Worm (Caenorhabditis elegans) whole organism, L4 larva: Measurements from ENCODE around the gene bli-2.

Experiments
- F10B5.3 ChIP-seq: sonication (generic microtip); optimal IDR thresholded peaks from 2 replicates; lab custom pipeline; 2016; ENCODE audit warnings: mild to moderate bottlenecking, missing genetic modification characterization, missing compliant biosample characterization
- F37D6.2 ChIP-seq: sonication (generic microtip); optimal IDR thresholded peaks from 2 replicates; lab custom pipeline; 2016; ENCODE audit warnings: mild to moderate bottlenecking, missing genetic modification characterization, missing compliant biosample characterization
- R02D3.7 ChIP-seq: fragments of 150-350 bp; sonication (generic microtip); optimal IDR thresholded peaks from 3 replicates; lab custom pipeline; 2014; ENCODE audit warnings: missing biosample characterization, missing genetic modification characterization
- T20F7.1 ChIP-seq: fragments of 200-800 bp; sonication (Bioruptor generic); optimal IDR thresholded peaks from 2 replicates; lab custom pipeline; 2018; ENCODE audit warnings: mild to moderate bottlenecking, missing genetic modification characterization, missing compliant biosample characterization
- T26A8.4 ChIP-seq: fragments of 200-800 bp; sonication (Bioruptor generic); IDR thresholded peaks from 2 replicates; pipeline ENCODE4 v1.3.6; 2022; ENCODE audit warnings: missing genetic modification characterization, missing compliant biosample characterization
- Y105C5A.15 ChIP-seq: fragments of 200-800 bp; sonication (Bioruptor generic); IDR thresholded peaks from 2 replicates; pipeline ENCODE4 v1.3.6; 2022; ENCODE audit warnings: missing genetic modification characterization, missing compliant biosample characterization
- Y5F2A.4 ChIP-seq: fragments of 200-800 bp; sonication (Bioruptor generic); optimal IDR thresholded peaks from 2 replicates; lab custom pipeline; 2018; ENCODE audit warnings: mild to moderate bottlenecking, missing genetic modification characterization, missing compliant biosample characterization
- aly-2 ChIP-seq: sonication (generic microtip); optimal IDR thresholded peaks from 2 replicates; lab custom pipeline; 2018; ENCODE audit warnings: missing biosample characterization, missing genetic modification characterization
- arid-1 ChIP-seq: fragments of 200-800 bp; sonication (Bioruptor generic); conservative IDR thresholded peaks from 2 replicates; pipeline ENCODE4 v1.3.6; 2022; ENCODE audit warnings: missing genetic modification reagents, missing genetic modification characterization, missing compliant biosample characterization
- ceh-28 ChIP-seq: fragments of 150-350 bp; optimal IDR thresholded peaks from 2 replicates; lab custom pipeline; 2014; ENCODE audit warnings: missing biosample characterization, missing genetic modification reagents, missing genetic modification characterization
- ceh-62 ChIP-seq: sonication (generic microtip); optimal IDR thresholded peaks from 2 replicates; lab custom pipeline; 2017; ENCODE audit warnings: missing biosample characterization, missing genetic modification characterization
- ceh-82 ChIP-seq: sonication (generic microtip); optimal IDR thresholded peaks from 2 replicates; lab custom pipeline; 2017; ENCODE audit warnings: missing biosample characterization, missing genetic modification characterization
- ces-1 ChIP-seq: fragments of 150-350 bp; sonication (generic microtip); optimal IDR thresholded peaks from 4 replicates; lab custom pipeline; 2014; ENCODE audit warnings: missing biosample characterization, missing genetic modification reagents, missing genetic modification characterization
- cey-2 ChIP-seq: sonication (generic microtip); optimal IDR thresholded peaks from 3 replicates; lab custom pipeline; 2017; ENCODE audit warnings: missing genetic modification characterization, mild to moderate bottlenecking, missing compliant biosample characterization, antibody characterized with exemption, borderline replicate concordance; ENCODE audit not compliant: insufficient read depth
- ctbp-1 ChIP-seq: fragments of 200-800 bp; sonication (Bioruptor generic); IDR thresholded peaks from 2 replicates; pipeline ENCODE4 v1.3.6; 2022; ENCODE audit warnings: missing genetic modification reagents, missing genetic modification characterization, missing compliant biosample characterization
- daf-12 ChIP-seq: fragments of 150-350 bp; optimal IDR thresholded peaks from 2 replicates; lab custom pipeline; 2014; ENCODE audit warnings: missing biosample characterization, missing genetic modification reagents, missing genetic modification characterization
- dmd-8 ChIP-seq: fragments of 200-800 bp; sonication (Bioruptor generic); IDR thresholded peaks from 2 replicates; pipeline ENCODE4 v1.3.6; 2022; ENCODE audit warnings: missing genetic modification characterization, missing compliant biosample characterization
- dmd-9 ChIP-seq: fragments of 200-800 bp; sonication (Bioruptor generic); IDR thresholded peaks from 2 replicates; pipeline ENCODE4 v1.3.6; 2022; ENCODE audit warnings: missing genetic modification reagents, missing genetic modification characterization, missing compliant biosample characterization
- egl-43 ChIP-seq: fragments of 200-800 bp; sonication (Bioruptor generic); IDR thresholded peaks from 2 replicates; pipeline ENCODE4 v1.3.6; 2022; ENCODE audit warnings: missing genetic modification reagents, missing genetic modification characterization, missing compliant biosample characterization
- hlh-11 ChIP-seq: fragments of 200-800 bp; sonication (Bioruptor generic); optimal IDR thresholded peaks from 2 replicates; lab custom pipeline; 2018; ENCODE audit warnings: mild to moderate bottlenecking, missing genetic modification characterization, missing compliant biosample characterization
- lin-13 ChIP-seq: fragments of 150-350 bp; optimal IDR thresholded peaks from 2 replicates; lab custom pipeline; 2014; ENCODE audit warnings: missing biosample characterization, missing genetic modification reagents, missing genetic modification characterization
- lin-15B ChIP-seq: fragments of 150-350 bp; sonication (generic microtip); optimal IDR thresholded peaks from 3 replicates; lab custom pipeline; 2014; ENCODE audit warnings: missing biosample characterization, missing genetic modification characterization
- madf-9 ChIP-seq: fragments of 200-800 bp; sonication (Bioruptor generic); conservative IDR thresholded peaks from 2 replicates; pipeline ENCODE4 v1.3.6; 2022; ENCODE audit warnings: missing genetic modification reagents, missing genetic modification characterization, missing compliant biosample characterization
- mdl-1 ChIP-seq, 2 experiments: fragments of 150-350 bp in 1 of 2; sonication (generic microtip) in 1 of 2; optimal IDR thresholded peaks; 2 replicates each; lab custom pipeline; 2014 to 2017; ENCODE audit warnings: missing biosample characterization in 2 of 2, missing genetic modification characterization in 2 of 2
- mdt-29 ChIP-seq: fragments of 200-800 bp; sonication (Bioruptor generic); IDR thresholded peaks from 2 replicates; pipeline ENCODE4 v1.3.6; 2022; ENCODE audit warnings: missing genetic modification reagents, missing genetic modification characterization, missing compliant biosample characterization
- mep-1 ChIP-seq: fragments of 150-350 bp; sonication (generic microtip); optimal IDR thresholded peaks from 3 replicates; lab custom pipeline; 2014; ENCODE audit warnings: missing biosample characterization, missing genetic modification characterization
- mxl-2 ChIP-seq: fragments of 200-800 bp; sonication (Bioruptor generic); conservative IDR thresholded peaks from 2 replicates; pipeline ENCODE4 v1.3.6; 2022; ENCODE audit warnings: missing genetic modification reagents, missing genetic modification characterization, missing compliant biosample characterization
- nhr-11 ChIP-seq: fragments of 150-350 bp; optimal IDR thresholded peaks from 2 replicates; lab custom pipeline; 2014; ENCODE audit warnings: missing biosample characterization, missing genetic modification characterization
- nhr-25 ChIP-seq: sonication (generic microtip); optimal IDR thresholded peaks from 2 replicates; lab custom pipeline; 2017; ENCODE audit warnings: missing genetic modification characterization, mild to moderate bottlenecking, missing compliant biosample characterization, antibody characterized with exemption, moderate library complexity, borderline replicate concordance; ENCODE audit not compliant: insufficient read depth
- nhr-28 ChIP-seq: fragments of 150-350 bp; optimal IDR thresholded peaks from 2 replicates; lab custom pipeline; 2014; ENCODE audit warnings: missing biosample characterization, missing genetic modification characterization
- nhr-42 ChIP-seq: fragments of 200-800 bp; sonication (Bioruptor generic); IDR thresholded peaks from 2 replicates; pipeline ENCODE4 v1.3.6; 2022; ENCODE audit warnings: missing genetic modification characterization, missing compliant biosample characterization
- nhr-6 ChIP-seq: fragments of 150-350 bp; optimal IDR thresholded peaks from 2 replicates; lab custom pipeline; 2014; ENCODE audit warnings: missing biosample characterization, missing genetic modification characterization
- nhr-77 ChIP-seq: fragments of 150-350 bp; optimal IDR thresholded peaks from 2 replicates; lab custom pipeline; 2014; ENCODE audit warnings: missing biosample characterization, missing genetic modification characterization
- php-3 ChIP-seq: fragments of 200-800 bp; sonication (Bioruptor generic); IDR thresholded peaks from 2 replicates; pipeline ENCODE4 v1.3.6; 2022; ENCODE audit warnings: missing genetic modification reagents, missing genetic modification characterization, missing compliant biosample characterization
- pqm-1 ChIP-seq: sonication (generic microtip); optimal IDR thresholded peaks from 2 replicates; lab custom pipeline; 2017; ENCODE audit warnings: missing biosample characterization, missing genetic modification characterization
- rbr-2 ChIP-seq: sonication (generic microtip); optimal IDR thresholded peaks from 2 replicates; lab custom pipeline; 2016; ENCODE audit warnings: missing genotype, missing genetic modification characterization, missing compliant biosample characterization
- saeg-2 ChIP-seq: fragments of 200-800 bp; sonication (Bioruptor generic); IDR thresholded peaks from 2 replicates; pipeline ENCODE4 v1.3.6; 2022; ENCODE audit warnings: missing genetic modification reagents, missing genetic modification characterization, missing compliant biosample characterization
- set-16 ChIP-seq: fragments of 200-800 bp; sonication (Bioruptor generic); IDR thresholded peaks from 2 replicates; pipeline ENCODE4 v1.3.6; 2022; ENCODE audit warnings: missing genetic modification reagents, missing genetic modification characterization, missing compliant biosample characterization
- skn-1 ChIP-seq: fragments of 150-350 bp; optimal IDR thresholded peaks from 2 replicates; lab custom pipeline; 2014; ENCODE audit warnings: missing biosample characterization, missing genetic modification characterization
- snpc-4 ChIP-seq: fragments of 150-350 bp; optimal IDR thresholded peaks from 2 replicates; lab custom pipeline; 2014; ENCODE audit warnings: missing biosample characterization, missing genetic modification characterization
- spr-3 ChIP-seq: fragments of 200-800 bp; sonication (Bioruptor generic); optimal IDR thresholded peaks from 2 replicates; lab custom pipeline; 2018; ENCODE audit warnings: mild to moderate bottlenecking, missing genetic modification characterization, missing compliant biosample characterization
- tra-1 ChIP-seq: fragments of 200-800 bp; sonication (Bioruptor generic); IDR thresholded peaks from 2 replicates; pipeline ENCODE4 v1.3.6; 2022; ENCODE audit warnings: missing genetic modification reagents, missing genetic modification characterization, missing compliant biosample characterization
- unc-39 ChIP-seq: sonication (generic microtip); optimal IDR thresholded peaks from 2 replicates; lab custom pipeline; 2017; ENCODE audit warnings: missing biosample characterization, missing genetic modification characterization
- unc-62 ChIP-seq, 3 experiments: fragments of 150-350 bp in 1 of 3; sonication (generic microtip); optimal IDR thresholded peaks in 2 of 3; peaks in 1 of 3; 1 replicate in 1 of 3; 2 replicates in 2 of 3; lab custom pipeline; 2014 to 2017; ENCODE audit warnings: missing biosample characterization in 3 of 3, missing genetic modification characterization in 3 of 3, missing genetic modification reagents in 3 of 3, missing genotype in 1 of 3
- zag-1 ChIP-seq: fragments of 150-350 bp; optimal IDR thresholded peaks from 2 replicates; lab custom pipeline; 2014; ENCODE audit warnings: missing biosample characterization, missing genetic modification characterization
- ztf-11 ChIP-seq: fragments of 150-350 bp; optimal IDR thresholded peaks from 2 replicates; lab custom pipeline; 2014; ENCODE audit warnings: missing biosample characterization, missing genetic modification characterization
- ztf-7 ChIP-seq: fragments of 150-350 bp; optimal IDR thresholded peaks from 2 replicates; lab custom pipeline; 2014; ENCODE audit warnings: missing biosample characterization, missing genetic modification characterization

Gene bli-2

ce11 chrII:5688959-5689358 lies 36.7 kb upstream of the bli-2 start, which contains the start of gene C25H3.11 (continued):
- TF ChIP-seq nhr-28 (tag; lab: Kevin White, UChicago) (peak; percentile 49), zag-1 (tag; lab: Kevin White, UChicago) (no peak), mdl-1 (tag; optimal IDR thresholded peaks at IDR 0.05; lab: Kevin White, UChicago) (no peak), dmd-9 (GFP tag; lab: Robert Waterston, UW) (no peak), F10B5.3 (tag; lab: Kevin White, UChicago) (no peak), ceh-62 (tag; lab: Kevin White, UChicago) (no peak), daf-12 (tag; lab: Kevin White, UChicago) (no peak), mep-1 (tag; lab: Kevin White, UChicago) (peak; percentile 47), ceh-82 (tag; lab: Kevin White, UChicago) (no peak), dmd-8 (no peak), mxl-2 (no peak), egl-43 (GFP tag; lab: Robert Waterston, UW) (0 out of 2 replicates have a peak, but pooled peaks have one; percentile 55), arid-1 (GFP tag; lab: Robert Waterston, UW) (0 out of 2 replicates have a peak, but pooled peaks have one; percentile 24), cey-2 (tag; lab: Kevin White, UChicago) (no peak), php-3 (GFP tag; lab: Robert Waterston, UW) (0 out of 2 replicates have a peak, but pooled peaks have one; percentile 32), Y105C5A.15 (GFP tag; lab: Robert Waterston, UW) (no peak), T20F7.1 (GFP tag; lab: Kevin White, UChicago) (no peak), unc-39 (no peak), set-16 (no peak), unc-62 (GFP tag; optimal IDR thresholded peaks at IDR 0.05 in 1 of 2; lab: Kevin White, UChicago) (peak in 1 of 2 experiments; percentile 76), unc-62 (tag; optimal IDR thresholded peaks at IDR 0.05; lab: Kevin White, UChicago) (no peak), R02D3.7 (tag; lab: Kevin White, UChicago) (no peak), nhr-6 (tag; lab: Kevin White, UChicago) (no peak), ztf-11 (tag; lab: Kevin White, UChicago) (no peak), hlh-11 (tag; lab: Kevin White, UChicago) (peak; percentile 78), nhr-77 (tag; lab: Kevin White, UChicago) (peak; percentile 37), nhr-25 (tag; lab: Kevin White, UChicago) (no peak), spr-3 (GFP tag; lab: Kevin White, UChicago) (no peak), lin-15B (tag; lab: Kevin White, UChicago) (no peak), nhr-11 (tag; lab: Kevin White, UChicago) (no peak), rbr-2 (tag; lab: Kevin White, UChicago) (no peak), ceh-28 (no peak), saeg-2 (GFP tag; lab: Robert Waterston, UW) (no peak), pqm-1 (tag; lab: Kevin White, UChicago) (no peak)

DNA sequence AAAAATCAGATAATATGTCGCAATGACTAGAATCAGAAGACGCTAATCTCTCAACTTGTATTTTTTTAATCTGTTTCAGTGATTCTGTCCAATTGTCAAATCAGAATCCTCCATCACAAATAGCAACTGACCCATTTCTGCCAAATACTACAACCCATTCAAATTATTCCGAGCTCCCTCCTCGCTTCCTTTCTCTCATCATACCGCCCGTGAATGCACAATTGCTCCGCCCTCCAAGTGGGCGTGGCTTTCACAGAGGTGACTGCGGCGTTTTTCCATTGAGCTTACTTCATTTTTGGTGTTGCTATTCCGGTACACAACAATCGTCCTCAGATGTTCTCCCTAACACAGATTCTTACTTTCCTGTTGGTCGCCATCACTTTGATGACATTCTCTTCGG lies 28.5 kb upstream of the bli-2 start, which contains the start of gene flp-27:
Gene flp-27, plus strand, starts transcription at position 301 of the 400 bp plus-strand sequence.
- TF ChIP-seq dmd-9 (GFP tag; lab: Robert Waterston, UW) (no peak), tra-1 (GFP tag; lab: Robert Waterston, UW) (no peak), Y5F2A.4 (GFP tag; lab: Kevin White, UChicago) (no peak), nhr-42 (no peak), snpc-4 (tag; lab: Kevin White, UChicago) (no peak), unc-39 (no peak), F37D6.2 (tag; lab: Kevin White, UChicago) (no peak), lin-13 (GFP tag; lab: Kevin White, UChicago) (no peak), hlh-11 (tag; lab: Kevin White, UChicago) (no peak), madf-9 (GFP tag; lab: Robert Waterston, UW) (no peak), ctbp-1 (no peak), mdl-1 (tag; optimal IDR thresholded peaks at IDR 0.05; lab: Kevin White, UChicago) (no peak), mdt-29 (GFP tag; lab: Robert Waterston, UW) (no peak), ztf-7 (tag; lab: Kevin White, UChicago) (no peak), ces-1 (GFP tag; lab: Kevin White, UChicago) (no peak), skn-1 (tag; lab: Kevin White, UChicago) (no peak), T26A8.4 (GFP tag; lab: Robert Waterston, UW) (no peak), aly-2 (tag; lab: Kevin White, UChicago) (no peak)
